Fruit fly (Drosophila melanogaster) S2 (cell line): ENCODE results near the gene Crz.

ENCODE experiments used
- CG8478 ChIP-seq: fragments of >200 bp; optimal IDR thresholded peaks from 2 replicates; lab custom pipeline; 2018
- CTCF ChIP-seq, 2 experiments: fragments of >200 bp; optimal IDR thresholded peaks; 2 replicates each; lab custom pipeline; 2018

- TF ChIP-seq CTCF (optimal IDR thresholded peaks at IDR 0.05; lab: Kevin White, UChicago) (no peak), CG8478 (lab: Kevin White, UChicago) (no peak)
Measured at dm6 chr3R:14332735-14333134, 18.1 kb downstream of the Crz start.
